Fruit fly (Drosophila melanogaster) whole organism, adult: Measurements from ENCODE around the gene AnxB10.
"Not testable (repeated sequence)": the region's sequence is repeated elsewhere in the genome, so short reads cannot be mapped to it uniquely, and the experiment has no call there.

Experiments
- CG11617 ChIP-seq: fragments of 200-800 bp; sonication (Bioruptor generic); optimal IDR thresholded peaks from 2 replicates; lab custom pipeline; 2017; ENCODE audit warnings: mild to moderate bottlenecking, missing biosample characterization, missing genetic modification reagents, missing genetic modification characterization
- CG12768 ChIP-seq: fragments of 200-800 bp; sonication (Bioruptor generic); optimal IDR thresholded peaks from 2 replicates; lab custom pipeline; 2017; ENCODE audit warnings: missing biosample characterization, missing genetic modification characterization, mild to moderate bottlenecking, moderate library complexity, missing genetic modification reagents
- CG14711 ChIP-seq: fragments of 200-800 bp; sonication (Bioruptor generic); optimal IDR thresholded peaks from 2 replicates; lab custom pipeline; 2018; ENCODE audit warnings: missing biosample characterization, mild to moderate bottlenecking, missing genetic modification characterization, moderate library complexity
- CG1620 ChIP-seq: fragments of 200-800 bp; sonication (Bioruptor generic); optimal IDR thresholded peaks from 2 replicates; lab custom pipeline; 2016; ENCODE audit warnings: missing biosample characterization, missing genetic modification characterization
- CG33017 ChIP-seq: fragments of 200-800 bp; sonication (Bioruptor generic); optimal IDR thresholded peaks from 2 replicates; lab custom pipeline; 2018; ENCODE audit warnings: missing biosample characterization, mild to moderate bottlenecking, missing genetic modification characterization, moderate library complexity
- CG5204 ChIP-seq: fragments of 200-800 bp; sonication (Bioruptor generic); optimal IDR thresholded peaks from 2 replicates; lab custom pipeline; 2016; ENCODE audit warnings: missing biosample characterization, missing genetic modification characterization
- CG7045 ChIP-seq: fragments of 200-800 bp; sonication (Bioruptor generic); optimal IDR thresholded peaks from 2 replicates; lab custom pipeline; 2017; ENCODE audit warnings: missing biosample characterization, mild to moderate bottlenecking, missing genetic modification characterization
- CG7101 ChIP-seq: fragments of 200-800 bp; sonication (Bioruptor generic); optimal IDR thresholded peaks from 2 replicates; lab custom pipeline; 2018; ENCODE audit warnings: missing biosample characterization, mild to moderate bottlenecking, missing genetic modification characterization, moderate library complexity
- Clk ChIP-seq: fragments of 200-800 bp; sonication (Bioruptor generic); optimal IDR thresholded peaks from 2 replicates; lab custom pipeline; 2017; ENCODE audit warnings: missing biosample characterization, missing genetic modification characterization
- Crg-1 ChIP-seq: fragments of 200-800 bp; sonication (Bioruptor generic); optimal IDR thresholded peaks from 2 replicates; lab custom pipeline; 2016; ENCODE audit warnings: missing biosample characterization, missing genetic modification characterization
- Hr96 ChIP-seq: fragments of 200-800 bp; sonication (Bioruptor generic); optimal IDR thresholded peaks from 2 replicates; lab custom pipeline; 2016; ENCODE audit warnings: missing biosample characterization, missing genetic modification characterization
- Mnt ChIP-seq: fragments of 200-800 bp; sonication (Bioruptor generic); optimal IDR thresholded peaks from 2 replicates; lab custom pipeline; 2016; ENCODE audit warnings: missing biosample characterization, mild to moderate bottlenecking, missing genetic modification characterization
- bab1 ChIP-seq: fragments of 200-800 bp; sonication (Bioruptor generic); optimal IDR thresholded peaks from 3 replicates; lab custom pipeline; 2019; ENCODE audit warnings: missing biosample characterization, mild to moderate bottlenecking, missing genetic modification characterization, moderate library complexity
- cic ChIP-seq: fragments of 200-800 bp; sonication (Bioruptor generic); optimal IDR thresholded peaks from 2 replicates; lab custom pipeline; 2017; ENCODE audit warnings: missing biosample characterization, mild to moderate bottlenecking, missing genetic modification characterization, moderate library complexity
- cnc ChIP-seq, 2 experiments: fragments of >200 bp; optimal IDR thresholded peaks; 2 replicates each; lab custom pipeline; 2017
- kay ChIP-seq: fragments of 200-800 bp; sonication (Bioruptor generic); peaks from one replicate; lab custom pipeline; 2016; ENCODE audit warnings: missing biosample characterization, missing genetic modification characterization, borderline replicate concordance
- ovo ChIP-seq: fragments of 200-800 bp; sonication (Bioruptor generic); optimal IDR thresholded peaks from 2 replicates; lab custom pipeline; 2016; ENCODE audit warnings: missing biosample characterization, missing genetic modification characterization
- pad ChIP-seq: fragments of 200-800 bp; sonication (Bioruptor generic); optimal IDR thresholded peaks from 3 replicates; lab custom pipeline; 2017; ENCODE audit warnings: missing biosample characterization, missing genetic modification characterization, mild to moderate bottlenecking, moderate library complexity, missing genetic modification reagents
- tj ChIP-seq: fragments of 200-800 bp; sonication (Bioruptor generic); optimal IDR thresholded peaks from 3 replicates; lab custom pipeline; 2017; ENCODE audit warnings: missing biosample characterization, mild to moderate bottlenecking, missing genetic modification characterization, moderate library complexity
- toe ChIP-seq: fragments of 200-800 bp; sonication (Bioruptor generic); optimal IDR thresholded peaks from 2 replicates; lab custom pipeline; 2016; ENCODE audit warnings: missing biosample characterization, missing genetic modification characterization

AnxB10 gene

dm6 chrX:20173464-20173995 is at the start of gene AnxB10:
Gene AnxB10, minus strand, starts transcription at chrX:20173514.
- TF ChIP-seq cic (GFP tag; lab: Kevin White, UChicago) (peak; percentile 64), tj (GFP tag; lab: Kevin White, UChicago) (peak; percentile 79), kay (GFP tag; lab: Kevin White, UChicago) (peak; percentile 89), cnc (optimal IDR thresholded peaks at IDR 0.05; lab: Kevin White, UChicago) (no peak), CG7045 (GFP tag; lab: Kevin White, UChicago) (peak; percentile 93), ovo (GFP tag; lab: Kevin White, UChicago) (peak; percentile 90), Mnt (peak; percentile 72), toe (peak; percentile 89), CG12768 (GFP tag; lab: Kevin White, UChicago) (peak; percentile 89), CG33017 (tag; lab: Kevin White, UChicago) (peak; percentile 85), bab1 (GFP tag; lab: Kevin White, UChicago) (peak; percentile 96), Clk (GFP tag; lab: Kevin White, UChicago) (peak; percentile 64), CG5204 (GFP tag; lab: Kevin White, UChicago) (peak; percentile 92), Hr96 (GFP tag; lab: Kevin White, UChicago) (peak; percentile 95), pad (GFP tag; lab: Kevin White, UChicago) (peak; percentile 86), CG7101 (tag; lab: Kevin White, UChicago) (peak; percentile 91), CG14711 (tag; lab: Kevin White, UChicago) (peak; percentile 87), Crg-1 (GFP tag; lab: Kevin White, UChicago) (peak; percentile 92), CG11617 (GFP tag; lab: Kevin White, UChicago) (peak; percentile 96), CG1620 (GFP tag; lab: Kevin White, UChicago) (peak; percentile 90)

dm6 chrX:20217159-20217558 is 43.8 kb upstream of the AnxB10 start, which contains the start of gene SdicC:
Gene SdicC, minus strand, starts transcription at chrX:20217259.
- TF ChIP-seq Crg-1, CG1620, kay (GFP tag; lab: Kevin White, UChicago): not testable (repeated sequence)

DNA sequence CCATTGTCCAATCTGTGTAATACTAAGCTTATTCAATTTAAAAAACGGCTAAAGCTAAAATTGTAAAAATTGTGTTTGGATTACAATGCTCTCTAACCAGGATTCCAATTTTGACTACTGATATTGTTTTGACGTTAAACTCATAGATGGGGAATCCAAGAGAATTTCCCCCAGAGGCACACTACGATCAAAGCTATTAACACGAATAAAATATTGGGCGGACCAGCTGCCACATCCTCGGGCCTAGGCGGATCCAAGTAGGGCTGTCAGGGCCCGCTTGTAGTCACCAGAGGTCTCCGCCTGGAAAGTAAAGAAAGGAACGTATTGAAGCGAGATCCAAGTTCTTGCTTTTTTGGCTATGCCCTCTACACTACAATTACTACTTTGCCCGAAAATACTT is 36.2 kb upstream of the AnxB10 start, which contains the start of gene SdicB:
SdicB (minus strand) TSS at position 101 of the 400 bp plus-strand sequence.
- not testable (repeated sequence) for TF ChIP-seq CG5204 (GFP tag; lab: Kevin White, UChicago); CG1620 (GFP tag; lab: Kevin White, UChicago); cnc (optimal IDR thresholded peaks at IDR 0.05; lab: Kevin White, UChicago)

dm6 chrX:20201833-20202232 is 28.5 kb upstream of the AnxB10 start, which contains the start of gene SdicA:
Gene SdicA, minus strand, starts transcription at chrX:20201933.
- TF ChIP-seq cic, CG12768, CG5204 (GFP tag; lab: Kevin White, UChicago): not testable (repeated sequence)

DNA sequence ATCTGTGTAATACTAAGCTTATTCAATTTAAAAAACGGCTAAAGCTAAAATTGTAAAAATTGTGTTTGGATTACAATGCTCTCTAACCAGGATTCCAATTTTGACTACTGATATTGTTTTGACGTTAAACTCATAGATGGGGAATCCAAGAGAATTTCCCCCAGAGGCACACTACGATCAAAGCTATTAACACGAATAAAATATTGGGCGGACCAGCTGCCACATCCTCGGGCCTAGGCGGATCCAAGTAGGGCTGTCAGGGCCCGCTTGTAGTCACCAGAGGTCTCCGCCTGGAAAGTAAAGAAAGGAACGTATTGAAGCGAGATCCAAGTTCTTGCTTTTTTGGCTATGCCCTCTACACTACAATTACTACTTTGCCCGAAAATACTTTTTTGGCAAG is 20.8 kb upstream of the AnxB10 start, which contains the start of gene Sdic3:
Sdic3 (minus strand) TSS at position 101 of the 400 bp plus-strand sequence.
- not testable (repeated sequence) for TF ChIP-seq CG1620 (GFP tag; lab: Kevin White, UChicago); CG7101 (tag; lab: Kevin White, UChicago); Crg-1 (GFP tag; lab: Kevin White, UChicago)

DNA sequence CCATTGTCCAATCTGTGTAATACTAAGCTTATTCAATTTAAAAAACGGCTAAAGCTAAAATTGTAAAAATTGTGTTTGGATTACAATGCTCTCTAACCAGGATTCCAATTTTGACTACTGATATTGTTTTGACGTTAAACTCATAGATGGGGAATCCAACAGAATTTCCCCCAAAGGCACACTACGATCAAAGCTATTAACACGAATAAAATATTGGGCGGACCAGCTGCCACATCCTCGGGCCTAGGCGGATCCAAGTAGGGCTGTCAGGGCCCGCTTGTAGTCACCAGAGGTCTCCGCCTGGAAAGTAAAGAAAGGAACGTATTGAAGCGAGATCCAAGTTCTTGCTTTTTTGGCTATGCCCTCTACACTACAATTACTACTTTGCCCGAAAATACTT is 13.1 kb upstream of the AnxB10 start, which contains the start of gene Sdic2:
Sdic2 (minus strand) TSS at position 101 of the 400 bp plus-strand sequence.
- not testable (repeated sequence) for TF ChIP-seq Mnt; CG5204 (GFP tag; lab: Kevin White, UChicago); CG7045 (GFP tag; lab: Kevin White, UChicago)

DNA sequence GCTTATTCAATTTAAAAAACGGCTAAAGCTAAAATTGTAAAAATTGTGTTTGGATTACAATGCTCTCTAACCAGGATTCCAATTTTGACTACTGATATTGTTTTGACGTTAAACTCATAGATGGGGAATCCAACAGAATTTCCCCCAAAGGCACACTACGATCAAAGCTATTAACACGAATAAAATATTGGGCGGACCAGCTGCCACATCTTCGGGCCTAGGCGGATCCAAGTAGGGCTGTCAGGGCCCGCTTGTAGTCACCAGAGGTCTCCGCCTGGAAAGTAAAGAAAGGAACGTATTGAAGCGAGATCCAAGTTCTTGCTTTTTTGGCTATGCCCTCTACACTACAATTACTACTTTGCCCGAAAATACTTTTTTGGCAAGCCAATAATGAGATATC is 5.2 kb upstream of the AnxB10 start, which contains the start of gene Sdic1:
Sdic1 (minus strand) TSS at position 101 of the 400 bp plus-strand sequence.
- not testable (repeated sequence) for TF ChIP-seq Crg-1, CG5204, CG7045 (GFP tag; lab: Kevin White, UChicago)
